Fruit fly (Drosophila melanogaster): ENCODE measurements around the gene Uros2.

The Uros2 gene

DNA sequence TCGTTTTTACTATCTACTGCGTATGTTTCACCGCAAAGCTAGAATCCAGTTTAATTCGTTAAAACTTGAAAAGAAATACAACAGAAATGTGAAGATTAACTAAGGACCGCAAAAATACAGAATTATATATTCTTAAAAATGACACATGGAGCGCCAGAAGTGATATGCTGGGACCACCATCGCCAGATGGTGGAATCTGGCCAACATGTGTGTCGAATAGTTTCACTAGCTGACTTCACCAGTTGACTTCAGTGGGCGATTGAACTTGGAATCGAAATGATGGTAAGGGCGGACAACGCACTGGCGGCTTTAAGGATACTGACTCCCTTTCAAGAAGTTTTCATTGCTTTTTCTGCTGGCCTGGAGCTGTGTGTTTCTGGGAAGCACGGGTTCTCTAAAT lies 13.7 kb downstream of the Uros2 start, which contains the start of gene CG9593:
CG9593 (plus strand) TSS at position 270 of the 400 bp plus-strand sequence.
- TF ChIP-seq Dll (optimal IDR thresholded peaks at IDR 0.05) (no peak), psq (optimal IDR thresholded peaks at IDR 0.05) (no peak)

DNA sequence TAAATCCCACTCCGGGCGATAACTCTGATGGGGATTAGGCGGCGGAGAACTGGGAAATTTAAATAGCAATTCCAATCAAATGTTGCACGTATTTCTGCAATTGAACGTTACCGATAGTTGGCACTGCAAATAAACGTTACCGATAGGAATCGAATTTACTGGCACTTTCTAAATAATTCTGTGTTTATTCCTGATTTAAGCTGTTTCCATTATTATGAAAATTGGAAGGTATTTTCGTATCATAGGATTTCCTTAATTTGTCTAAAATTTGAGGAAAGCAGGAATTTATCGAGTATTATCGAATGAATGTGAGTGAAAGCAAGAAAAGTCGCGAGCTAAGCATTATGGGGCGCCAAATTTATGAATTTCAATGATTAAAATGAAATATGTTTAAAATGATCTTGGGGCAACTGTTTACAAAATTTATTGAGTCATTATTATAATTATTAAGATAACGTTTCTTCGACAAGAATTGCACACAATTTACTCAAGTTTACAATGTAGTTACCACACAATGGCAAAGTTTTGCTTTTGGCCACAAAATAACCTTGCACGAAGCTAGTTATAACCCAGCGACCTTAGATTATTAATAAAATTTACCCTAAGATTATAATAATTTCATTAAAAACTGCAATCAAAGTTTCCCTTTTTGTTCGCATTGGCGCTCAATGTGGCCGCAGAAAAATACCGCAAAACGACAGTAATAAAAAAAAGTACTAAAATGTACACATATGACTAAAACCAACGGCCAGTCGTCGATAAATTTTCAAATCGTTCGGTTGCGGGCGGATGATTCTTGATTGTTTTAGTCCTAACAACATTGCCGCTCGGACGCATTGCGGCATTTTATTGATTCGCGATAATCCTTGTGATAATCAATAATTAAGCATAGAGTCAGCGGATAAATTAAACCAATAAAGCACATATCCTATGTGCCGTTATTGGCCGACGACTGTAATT lies 15.5 kb downstream of the Uros2 start, which contains the start of gene alpha-Man-IIb:
alpha-Man-IIb (plus strand) TSS at position 747 of the 960 bp plus-strand sequence.
- TF ChIP-seq Dll (optimal IDR thresholded peaks at IDR 0.05) (no peak), psq (optimal IDR thresholded peaks at IDR 0.05) (no peak), CG8478 (optimal IDR thresholded peaks at IDR 0.05) (no peak)

DNA sequence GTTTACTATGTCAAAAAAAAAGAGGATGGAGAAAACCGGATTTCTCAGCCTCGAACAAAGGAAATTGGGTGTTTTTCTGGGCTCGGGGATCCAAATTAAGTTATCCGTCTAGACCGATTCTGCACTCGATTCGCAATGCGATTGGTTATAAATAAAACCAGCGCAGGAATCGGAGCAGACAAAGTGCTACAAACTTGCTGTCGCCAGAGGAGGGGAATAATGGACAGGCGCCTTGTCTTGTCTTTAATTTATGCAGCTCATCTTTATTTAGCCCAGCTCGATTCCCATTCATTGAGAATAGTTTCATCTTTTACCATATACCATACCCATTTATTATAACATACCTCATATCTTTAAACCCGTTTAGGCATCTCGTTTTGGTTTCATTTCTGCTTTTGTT lies 16.4 kb downstream of the Uros2 start:
- TF ChIP-seq usp (GFP tag; optimal IDR thresholded peaks at IDR 0.05) (no peak), CG8478 (optimal IDR thresholded peaks at IDR 0.05) (no peak), Dll (optimal IDR thresholded peaks at IDR 0.05) (no peak), pan (optimal IDR thresholded peaks at IDR 0.05) (no peak), psq (optimal IDR thresholded peaks at IDR 0.05) (no peak)

DNA sequence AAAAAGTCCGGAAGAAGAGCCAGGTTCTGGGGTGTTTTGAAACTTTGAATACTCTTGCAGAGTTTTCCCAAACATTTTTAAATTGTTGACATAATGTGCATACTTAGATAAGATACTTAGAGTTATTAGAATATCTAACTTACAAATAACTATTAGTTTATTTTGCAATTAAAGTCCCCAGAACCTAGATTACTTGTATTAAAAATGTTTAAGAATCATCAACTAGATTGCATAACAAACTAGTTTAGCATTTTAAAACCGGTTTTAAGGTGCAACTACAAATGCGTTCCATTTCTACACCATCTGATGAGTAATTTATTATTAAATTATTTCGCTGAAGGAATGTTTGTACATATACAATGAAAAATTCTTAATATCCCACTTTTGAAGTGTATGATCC lies 18.0 kb downstream of the Uros2 start:
- no peak for TF ChIP-seq pan (optimal IDR thresholded peaks at IDR 0.05)
- no peak for TF ChIP-seq CG8478 (optimal IDR thresholded peaks at IDR 0.05)
- TF ChIP-seq psq (optimal IDR thresholded peaks at IDR 0.05): no peak
- TF ChIP-seq usp (GFP tag; optimal IDR thresholded peaks at IDR 0.05): no peak
- no peak for TF ChIP-seq Dll (optimal IDR thresholded peaks at IDR 0.05)
- no peak for TF ChIP-seq EcR (GFP tag; optimal IDR thresholded peaks at IDR 0.05)

DNA sequence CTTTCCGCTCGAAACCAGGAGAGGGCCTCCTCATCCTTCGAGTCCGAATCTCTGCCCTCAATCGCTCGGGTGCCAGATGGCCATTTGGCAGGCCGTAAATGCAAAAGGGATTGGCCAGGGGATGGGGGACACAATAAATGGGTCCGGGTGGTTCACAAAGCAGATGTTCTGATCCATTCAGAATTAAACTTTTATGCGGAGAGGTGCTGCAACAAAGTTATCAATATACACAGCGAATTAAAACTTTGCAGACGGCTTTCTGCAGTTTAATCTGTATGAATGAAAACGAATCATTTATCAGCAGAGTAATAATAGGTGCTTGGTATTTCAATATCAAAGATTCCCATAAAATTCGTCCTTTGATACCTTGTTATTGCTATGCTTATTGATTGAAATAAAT lies 19.0 kb downstream of the Uros2 start:
- no peak for TF ChIP-seq usp (GFP tag; optimal IDR thresholded peaks at IDR 0.05)
- TF ChIP-seq CG8478 (optimal IDR thresholded peaks at IDR 0.05): no peak
- no peak for TF ChIP-seq psq (optimal IDR thresholded peaks at IDR 0.05)
- TF ChIP-seq pan (optimal IDR thresholded peaks at IDR 0.05): no peak
- no peak for TF ChIP-seq EcR (GFP tag; optimal IDR thresholded peaks at IDR 0.05)
- TF ChIP-seq Dll (optimal IDR thresholded peaks at IDR 0.05): no peak

DNA sequence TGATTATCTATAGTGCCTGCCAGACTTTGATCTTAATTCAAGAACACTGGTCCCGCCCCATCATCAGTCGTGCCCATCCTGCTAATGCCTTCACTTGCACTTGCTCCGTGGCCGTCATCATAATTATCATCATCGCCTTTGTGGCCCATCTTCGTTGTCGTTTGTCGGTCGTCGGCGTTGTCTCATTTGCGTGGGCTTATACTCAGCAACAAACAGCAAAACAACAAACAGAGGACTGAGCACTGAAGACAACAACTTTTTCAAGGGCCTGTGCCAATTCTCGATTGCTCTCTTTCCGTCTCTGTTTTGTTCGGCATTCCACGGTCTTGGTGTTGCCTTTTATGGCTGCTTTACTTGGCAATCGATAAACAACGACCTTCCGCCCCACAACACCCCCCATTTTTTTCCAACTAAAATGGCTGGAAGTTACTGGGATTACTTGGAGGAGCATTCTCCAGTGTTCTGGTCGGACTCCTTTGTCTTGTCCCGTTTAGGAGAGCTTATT lies 19.6 kb downstream of the Uros2 start:
- TF ChIP-seq EcR (GFP tag; optimal IDR thresholded peaks at IDR 0.05) (no peak), pan (optimal IDR thresholded peaks at IDR 0.05) (no peak), usp (GFP tag; optimal IDR thresholded peaks at IDR 0.05) (no peak), psq (optimal IDR thresholded peaks at IDR 0.05) (no peak), Dll (optimal IDR thresholded peaks at IDR 0.05) (no peak), CG8478 (optimal IDR thresholded peaks at IDR 0.05) (no peak)

DNA sequence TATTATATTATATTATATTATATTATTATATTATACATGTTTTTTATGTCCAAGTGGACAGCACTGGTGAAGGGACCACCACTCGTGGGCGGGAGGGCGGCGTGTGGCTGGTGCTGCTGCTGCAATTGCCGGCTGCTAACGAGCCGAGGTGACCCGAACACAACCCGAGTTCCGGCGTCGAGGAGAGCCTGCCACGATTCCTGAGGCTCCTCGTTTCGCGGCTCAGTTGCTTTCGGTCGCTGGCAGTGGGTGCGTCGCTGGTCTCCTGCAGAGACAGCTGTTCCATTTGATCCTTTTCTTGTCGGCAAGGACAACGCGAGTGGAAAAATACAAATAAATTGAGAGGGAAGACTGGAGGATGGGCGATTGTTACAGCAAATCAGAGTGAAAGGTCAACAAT lies 22.0 kb downstream of the Uros2 start:
- TF ChIP-seq Dll (optimal IDR thresholded peaks at IDR 0.05) (no peak), pan (optimal IDR thresholded peaks at IDR 0.05) (no peak), CG8478 (optimal IDR thresholded peaks at IDR 0.05) (no peak), usp (GFP tag; optimal IDR thresholded peaks at IDR 0.05) (no peak), EcR (GFP tag; optimal IDR thresholded peaks at IDR 0.05) (no peak), psq (optimal IDR thresholded peaks at IDR 0.05) (no peak)

DNA sequence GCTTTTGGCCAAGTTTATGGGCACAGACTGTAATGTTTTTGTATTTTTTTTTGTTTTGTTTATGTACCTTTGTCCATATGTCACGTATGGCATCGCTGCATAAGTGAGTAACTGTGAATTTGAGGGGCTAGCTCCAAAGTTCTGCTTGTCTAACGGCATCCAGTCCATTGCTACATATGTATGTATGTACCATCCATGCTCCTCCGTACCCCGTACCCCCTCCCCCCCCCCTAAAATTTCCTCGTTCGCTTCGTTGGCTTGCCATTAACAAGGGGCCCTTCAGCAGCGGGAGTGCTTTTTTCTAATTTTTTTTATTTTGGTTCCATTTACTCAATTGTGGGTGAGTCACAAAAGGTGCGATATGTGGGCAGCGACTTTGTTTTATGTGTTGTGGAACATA lies 25.8 kb downstream of the Uros2 start:
- no peak for TF ChIP-seq Dll (optimal IDR thresholded peaks at IDR 0.05)
- TF ChIP-seq CG8478 (optimal IDR thresholded peaks at IDR 0.05): no peak
- TF ChIP-seq EcR (GFP tag; optimal IDR thresholded peaks at IDR 0.05): no peak
- no peak for TF ChIP-seq psq (optimal IDR thresholded peaks at IDR 0.05)
- TF ChIP-seq pan (optimal IDR thresholded peaks at IDR 0.05): no peak
- TF ChIP-seq usp (GFP tag; optimal IDR thresholded peaks at IDR 0.05): no peak

DNA sequence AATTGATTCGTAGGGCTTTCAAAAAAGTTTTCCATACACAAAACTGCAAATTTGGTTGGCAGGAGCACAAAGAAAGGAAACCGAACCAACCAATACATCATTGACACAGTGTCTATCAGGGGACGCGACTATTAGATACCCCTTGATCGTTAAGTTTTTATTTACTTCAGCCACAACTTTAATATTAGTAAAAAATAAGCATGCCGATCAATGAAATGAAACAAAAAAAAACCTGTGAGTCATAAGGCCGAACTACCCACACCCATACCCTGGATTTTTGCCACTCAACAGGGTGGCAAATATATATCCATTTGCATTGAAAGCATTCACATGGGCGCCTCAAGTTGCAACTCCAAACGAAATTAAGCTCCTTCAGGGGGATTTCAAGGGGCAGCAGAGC lies 28.0 kb downstream of the Uros2 start:
- no peak for TF ChIP-seq CG8478 (optimal IDR thresholded peaks at IDR 0.05)
- no peak for TF ChIP-seq Dll (optimal IDR thresholded peaks at IDR 0.05)
- TF ChIP-seq usp (GFP tag; optimal IDR thresholded peaks at IDR 0.05): no peak
- TF ChIP-seq pan (optimal IDR thresholded peaks at IDR 0.05): peak; percentile 13

DNA sequence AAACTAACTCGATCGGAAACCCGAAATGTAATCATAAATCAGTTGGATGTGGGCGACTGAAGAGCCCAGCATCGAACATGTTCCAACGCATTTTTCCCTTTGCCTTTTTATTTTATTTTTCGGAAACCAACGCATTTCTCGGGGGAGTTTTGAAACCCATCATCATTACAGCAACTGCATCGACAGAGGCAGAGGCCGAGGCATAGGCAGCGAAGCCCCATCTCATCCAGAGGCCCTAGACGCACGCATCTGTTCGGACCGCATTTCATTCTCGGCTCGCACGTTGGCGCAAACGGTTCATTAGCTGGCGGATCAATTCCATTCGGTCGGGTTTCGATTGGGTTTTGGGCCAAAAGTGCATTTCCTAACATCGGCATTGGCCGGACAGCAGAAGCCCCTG lies 37.2 kb downstream of the Uros2 start, which contains the start of gene CG4576:
CG4576 (plus strand) TSS at position 227 of the 400 bp plus-strand sequence.
- TF ChIP-seq psq (optimal IDR thresholded peaks at IDR 0.05): no peak
- TF ChIP-seq EcR (GFP tag; optimal IDR thresholded peaks at IDR 0.05): no peak
- no peak for TF ChIP-seq CG8478 (optimal IDR thresholded peaks at IDR 0.05)
- no peak for TF ChIP-seq usp (GFP tag; optimal IDR thresholded peaks at IDR 0.05)
- no peak for TF ChIP-seq pan (optimal IDR thresholded peaks at IDR 0.05)
- no peak for TF ChIP-seq Dll (optimal IDR thresholded peaks at IDR 0.05)

DNA sequence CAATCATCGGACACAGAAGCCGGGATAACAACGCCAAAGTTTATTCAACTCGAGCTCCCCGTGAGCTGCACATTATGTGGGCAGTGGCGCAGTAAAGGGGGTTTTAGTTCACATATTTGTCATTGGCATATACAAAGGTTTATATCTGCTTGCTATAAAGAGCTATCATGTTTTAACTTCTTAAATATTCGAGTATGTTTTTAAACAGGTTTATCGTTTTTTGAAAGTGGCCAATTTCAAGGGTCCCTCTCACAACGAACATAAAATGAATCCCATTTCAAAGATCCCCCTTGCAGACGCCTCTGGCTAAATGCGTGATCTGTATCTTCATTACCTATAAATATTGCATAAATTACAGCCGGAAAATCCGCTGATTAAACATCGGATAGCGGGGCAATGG lies 39.2 kb downstream of the Uros2 start:
- no peak for TF ChIP-seq Dll (optimal IDR thresholded peaks at IDR 0.05)
- TF ChIP-seq psq (optimal IDR thresholded peaks at IDR 0.05): no peak
- peak in 1 of 2 experiments; percentile 52 for TF ChIP-seq EcR (GFP tag; optimal IDR thresholded peaks at IDR 0.05)

DNA sequence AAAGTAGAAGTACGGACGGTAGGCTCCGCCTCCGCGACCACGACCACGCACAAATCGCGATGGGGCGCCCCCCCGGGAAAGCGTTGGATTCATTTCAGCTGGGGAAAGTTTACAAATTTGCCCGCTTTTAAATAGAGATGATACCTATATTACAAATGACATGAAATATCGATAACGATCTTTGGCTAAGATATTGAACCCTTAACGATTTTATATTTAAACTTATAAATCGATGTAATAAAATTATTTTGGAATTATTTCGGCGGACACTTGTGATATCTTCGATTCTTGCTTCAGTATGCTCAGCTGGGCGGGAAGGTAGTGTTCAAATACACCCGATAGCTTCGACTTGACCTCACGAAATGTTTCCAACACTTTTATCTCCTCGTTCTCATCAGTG lies 44.2 kb downstream of the Uros2 start, which contains the start of gene rec:
rec (minus strand) TSS at position 108 of the 400 bp plus-strand sequence.
- TF ChIP-seq CG8478 (optimal IDR thresholded peaks at IDR 0.05): no peak
- TF ChIP-seq EcR (GFP tag; optimal IDR thresholded peaks at IDR 0.05): no peak
- TF ChIP-seq Dll (optimal IDR thresholded peaks at IDR 0.05): no peak
- no peak for TF ChIP-seq pan (optimal IDR thresholded peaks at IDR 0.05)
- TF ChIP-seq psq (optimal IDR thresholded peaks at IDR 0.05): no peak
- TF ChIP-seq usp (GFP tag; optimal IDR thresholded peaks at IDR 0.05): no peak

Data from whole organism.